Worm (Caenorhabditis elegans) whole organism, L1 larva: ENCODE results near the gene F23F1.10.

Experiments used
- ceh-8 ChIP-seq: fragments of 200-800 bp; sonication (Bioruptor generic); optimal IDR thresholded peaks from 2 replicates; lab custom pipeline; 2018; ENCODE audit warnings: mild to moderate bottlenecking, missing genetic modification characterization, moderate library complexity, missing compliant biosample characterization
- efl-1 ChIP-seq, 4 experiments: fragments of 150-350 bp; optimal IDR thresholded peaks in 3 of 4; peaks in 1 of 4; 1 replicate in 1 of 4; 2 replicates in 3 of 4; lab custom pipeline; 2014; ENCODE audit warnings: missing biosample characterization in 2 of 4, missing genetic modification characterization in 2 of 4, missing genetic modification reagents in 2 of 4
- fkh-10 ChIP-seq: sonication (generic microtip); optimal IDR thresholded peaks from 2 replicates; lab custom pipeline; 2017; ENCODE audit warnings: missing biosample characterization, missing genetic modification reagents, missing genetic modification characterization
- lsy-2 ChIP-seq, 2 experiments: fragments of 150-350 bp; optimal IDR thresholded peaks; 2 replicates each; lab custom pipeline; 2014; ENCODE audit warnings: missing biosample characterization in 2 of 2, missing genetic modification characterization in 2 of 2
- sox-4 ChIP-seq: sonication (generic microtip); optimal IDR thresholded peaks from 2 replicates; lab custom pipeline; 2016; ENCODE audit warnings: missing genetic modification characterization, missing compliant biosample characterization
- ztf-11 ChIP-seq, 2 experiments: sonication (generic microtip); optimal IDR thresholded peaks; 2 replicates each; lab custom pipeline; 2016 to 2017; ENCODE audit warnings: missing genetic modification characterization in 2 of 2, missing biosample characterization in 1 of 2, missing compliant biosample characterization in 1 of 2
- ztf-4 ChIP-seq: fragments of 150-350 bp; optimal IDR thresholded peaks from 2 replicates; lab custom pipeline; 2014; ENCODE audit warnings: missing biosample characterization, missing genetic modification characterization

DNA sequence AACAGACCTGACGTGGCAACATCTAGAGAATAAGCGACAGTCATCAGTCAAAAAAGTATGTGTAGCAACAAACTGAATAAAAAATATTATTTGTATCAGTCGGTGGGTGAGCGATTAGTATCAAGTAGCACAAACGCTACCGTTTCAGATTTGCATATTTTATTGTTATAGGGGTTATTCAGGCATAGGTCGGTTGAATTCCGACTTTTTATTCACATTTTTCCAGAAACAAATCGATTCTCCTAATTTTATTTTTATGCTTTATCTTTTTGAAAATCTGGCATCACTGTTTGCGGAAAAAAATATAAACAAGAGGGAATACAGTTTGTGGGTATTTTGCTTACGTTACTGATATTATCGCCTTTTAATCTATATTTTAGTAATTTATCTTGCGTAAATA is 30.0 kb downstream of the F23F1.10 start, which contains the start of gene best-4:
- no peak for TF ChIP-seq ztf-4 (tag; lab: Kevin White, UChicago)
- TF ChIP-seq ceh-8 = no peak
- no peak for TF ChIP-seq ztf-11 (tag; optimal IDR thresholded peaks at IDR 0.05; lab: Kevin White, UChicago)
- TF ChIP-seq efl-1 (optimal IDR thresholded peaks at IDR 0.05; lab: Kevin White, UChicago) = no peak
- no peak for TF ChIP-seq efl-1 (GFP tag; optimal IDR thresholded peaks at IDR 0.05 in 1 of 2; lab: Kevin White, UChicago)
- TF ChIP-seq sox-4 (tag; lab: Kevin White, UChicago) = no peak
- TF ChIP-seq fkh-10 = no peak
- TF ChIP-seq lsy-2 (tag; optimal IDR thresholded peaks at IDR 0.05; lab: Kevin White, UChicago) = no peak
